Fruit fly (Drosophila melanogaster): ENCODE data around the gene Dok.

DNA sequence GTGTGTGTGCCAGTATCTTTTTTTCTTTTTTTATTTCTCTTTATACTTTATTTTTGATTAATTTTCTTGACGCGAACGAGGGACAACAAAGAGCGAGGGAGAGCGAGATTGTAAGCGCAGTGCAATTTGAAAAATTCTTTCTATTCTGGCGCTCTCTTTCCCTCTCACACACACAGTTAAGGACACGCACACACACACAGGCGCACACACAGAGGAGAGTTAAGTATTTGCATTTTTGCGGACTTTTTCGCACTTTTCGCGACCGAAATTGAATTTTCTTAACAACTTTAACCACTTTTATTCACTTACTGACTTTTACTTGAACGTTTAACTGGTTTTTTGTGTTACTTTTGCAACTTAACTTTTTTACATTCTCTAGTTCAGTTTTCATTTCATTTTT is 38.6 kb upstream of the Dok start:
- TF ChIP-seq CG14711 (tag; optimal IDR thresholded peaks at IDR 0.05) (no peak), Mnt (GFP tag; optimal IDR thresholded peaks at IDR 0.05) (no peak), ovo (GFP tag; optimal IDR thresholded peaks at IDR 0.05) (no peak), pad (GFP tag; optimal IDR thresholded peaks at IDR 0.05) (no peak), kay (GFP tag; ENCODE audit: borderline replicate concordance) (no peak), toe (GFP tag; optimal IDR thresholded peaks at IDR 0.05) (no peak), CG11617 (GFP tag; optimal IDR thresholded peaks at IDR 0.05) (no peak), cnc (optimal IDR thresholded peaks at IDR 0.05) (no peak), CG5204 (GFP tag; optimal IDR thresholded peaks at IDR 0.05) (no peak), CG33017 (tag; optimal IDR thresholded peaks at IDR 0.05) (no peak)
